Worm (Caenorhabditis elegans) whole organism, L4 larva: Measurements from ENCODE around the gene F43C11.4.

Experiments used
- R02D3.7 ChIP-seq: fragments of 150-350 bp; sonication (generic microtip); optimal IDR thresholded peaks from 3 replicates; lab custom pipeline; 2014; ENCODE audit warnings: missing biosample characterization, missing genetic modification characterization
- T26A8.4 ChIP-seq: fragments of 200-800 bp; sonication (Bioruptor generic); IDR thresholded peaks from 2 replicates; pipeline ENCODE4 v1.3.6; 2022; ENCODE audit warnings: missing genetic modification characterization, missing compliant biosample characterization
- Y5F2A.4 ChIP-seq: fragments of 200-800 bp; sonication (Bioruptor generic); optimal IDR thresholded peaks from 2 replicates; lab custom pipeline; 2018; ENCODE audit warnings: mild to moderate bottlenecking, missing genetic modification characterization, missing compliant biosample characterization
- ZK546.5 ChIP-seq, 2 experiments: sonication (generic microtip); optimal IDR thresholded peaks; 2 replicates each; lab custom pipeline; 2017; ENCODE audit warnings: missing biosample characterization in 2 of 2, missing genetic modification characterization in 2 of 2
- aha-1 ChIP-seq: fragments of 150-350 bp; peaks from one replicate; lab custom pipeline; 2014; ENCODE audit warnings: missing biosample characterization, missing genetic modification characterization
- ama-1 ChIP-seq: fragments of 150-350 bp; optimal IDR thresholded peaks from 2 replicates; lab custom pipeline; 2014; ENCODE audit warnings: inconsistent platforms, mixed read lengths
- ceh-28 ChIP-seq: fragments of 150-350 bp; optimal IDR thresholded peaks from 2 replicates; lab custom pipeline; 2014; ENCODE audit warnings: missing biosample characterization, missing genetic modification reagents, missing genetic modification characterization
- ceh-82 ChIP-seq: sonication (generic microtip); optimal IDR thresholded peaks from 2 replicates; lab custom pipeline; 2017; ENCODE audit warnings: missing biosample characterization, missing genetic modification characterization
- ces-1 ChIP-seq: fragments of 150-350 bp; sonication (generic microtip); optimal IDR thresholded peaks from 4 replicates; lab custom pipeline; 2014; ENCODE audit warnings: missing biosample characterization, missing genetic modification reagents, missing genetic modification characterization
- ctbp-1 ChIP-seq: fragments of 200-800 bp; sonication (Bioruptor generic); IDR thresholded peaks from 2 replicates; pipeline ENCODE4 v1.3.6; 2022; ENCODE audit warnings: missing genetic modification reagents, missing genetic modification characterization, missing compliant biosample characterization
- daf-12 ChIP-seq: fragments of 150-350 bp; optimal IDR thresholded peaks from 2 replicates; lab custom pipeline; 2014; ENCODE audit warnings: missing biosample characterization, missing genetic modification reagents, missing genetic modification characterization
- daf-16 ChIP-seq, 3 experiments: sonication (generic microtip); optimal IDR thresholded peaks; 2 replicates each; lab custom pipeline; 2016 to 2017; ENCODE audit warnings: missing genetic modification characterization in 3 of 3, missing genetic modification reagents in 3 of 3, mild to moderate bottlenecking in 2 of 3, missing compliant biosample characterization in 2 of 3, missing biosample characterization in 1 of 3, moderate library complexity in 1 of 3
- daf-19 ChIP-seq: fragments of 200-800 bp; sonication (Bioruptor generic); conservative IDR thresholded peaks from 2 replicates; pipeline ENCODE4 v1.3.6; 2022; ENCODE audit warnings: missing genetic modification characterization, missing compliant biosample characterization
- dmd-9 ChIP-seq: fragments of 200-800 bp; sonication (Bioruptor generic); IDR thresholded peaks from 2 replicates; pipeline ENCODE4 v1.3.6; 2022; ENCODE audit warnings: missing genetic modification reagents, missing genetic modification characterization, missing compliant biosample characterization
- dpl-1 ChIP-seq: fragments of 150-350 bp; optimal IDR thresholded peaks from 2 replicates; lab custom pipeline; 2014; ENCODE audit warnings: missing biosample characterization, missing genetic modification reagents, missing genetic modification characterization
- hlh-11 ChIP-seq: fragments of 200-800 bp; sonication (Bioruptor generic); optimal IDR thresholded peaks from 2 replicates; lab custom pipeline; 2018; ENCODE audit warnings: mild to moderate bottlenecking, missing genetic modification characterization, missing compliant biosample characterization
- lim-7 ChIP-seq: fragments of 200-800 bp; sonication (Bioruptor generic); IDR thresholded peaks from 2 replicates; pipeline ENCODE4 v1.3.6; 2022; ENCODE audit warnings: missing genetic modification characterization, missing compliant biosample characterization
- lin-1 ChIP-seq: fragments of 200-800 bp; sonication (Bioruptor generic); IDR thresholded peaks from 2 replicates; pipeline ENCODE4 v1.3.6; 2022; ENCODE audit warnings: missing genetic modification reagents, missing genetic modification characterization, missing compliant biosample characterization
- lir-3 ChIP-seq: sonication (generic microtip); optimal IDR thresholded peaks from 2 replicates; lab custom pipeline; 2016; ENCODE audit warnings: mild to moderate bottlenecking, missing genetic modification characterization, missing compliant biosample characterization
- madf-5 ChIP-seq, 2 experiments: fragments of 200-800 bp; sonication (Bioruptor generic); IDR thresholded peaks; 2 replicates each; pipeline ENCODE4 v1.3.6; 2022; ENCODE audit warnings: missing compliant biosample characterization in 2 of 2, missing genetic modification characterization in 2 of 2
- mdl-1 ChIP-seq, 2 experiments: fragments of 150-350 bp in 1 of 2; sonication (generic microtip) in 1 of 2; optimal IDR thresholded peaks; 2 replicates each; lab custom pipeline; 2014 to 2017; ENCODE audit warnings: missing biosample characterization in 2 of 2, missing genetic modification characterization in 2 of 2
- mdt-29 ChIP-seq: fragments of 200-800 bp; sonication (Bioruptor generic); IDR thresholded peaks from 2 replicates; pipeline ENCODE4 v1.3.6; 2022; ENCODE audit warnings: missing genetic modification reagents, missing genetic modification characterization, missing compliant biosample characterization
- nhr-111 ChIP-seq: fragments of 200-800 bp; sonication (Bioruptor generic); optimal IDR thresholded peaks from 2 replicates; lab custom pipeline; 2018; ENCODE audit warnings: mild to moderate bottlenecking, missing genetic modification characterization, missing compliant biosample characterization
- nhr-28 ChIP-seq: fragments of 150-350 bp; optimal IDR thresholded peaks from 2 replicates; lab custom pipeline; 2014; ENCODE audit warnings: missing biosample characterization, missing genetic modification characterization
- nhr-76 ChIP-seq: fragments of 150-350 bp; optimal IDR thresholded peaks from 2 replicates; lab custom pipeline; 2014; ENCODE audit warnings: missing biosample characterization, missing genetic modification characterization
- php-3 ChIP-seq: fragments of 200-800 bp; sonication (Bioruptor generic); IDR thresholded peaks from 2 replicates; pipeline ENCODE4 v1.3.6; 2022; ENCODE audit warnings: missing genetic modification reagents, missing genetic modification characterization, missing compliant biosample characterization
- pqm-1 ChIP-seq: sonication (generic microtip); optimal IDR thresholded peaks from 2 replicates; lab custom pipeline; 2017; ENCODE audit warnings: missing biosample characterization, missing genetic modification characterization
- rbr-2 ChIP-seq: sonication (generic microtip); optimal IDR thresholded peaks from 2 replicates; lab custom pipeline; 2016; ENCODE audit warnings: missing genotype, missing genetic modification characterization, missing compliant biosample characterization
- saeg-2 ChIP-seq: fragments of 200-800 bp; sonication (Bioruptor generic); IDR thresholded peaks from 2 replicates; pipeline ENCODE4 v1.3.6; 2022; ENCODE audit warnings: missing genetic modification reagents, missing genetic modification characterization, missing compliant biosample characterization
- sdz-12 ChIP-seq: fragments of 200-800 bp; sonication (Bioruptor generic); optimal IDR thresholded peaks from 2 replicates; lab custom pipeline; 2018; ENCODE audit warnings: mild to moderate bottlenecking, missing genetic modification characterization, missing compliant biosample characterization
- skn-1 ChIP-seq: fragments of 150-350 bp; optimal IDR thresholded peaks from 2 replicates; lab custom pipeline; 2014; ENCODE audit warnings: missing biosample characterization, missing genetic modification characterization
- snpc-1.2 ChIP-seq: fragments of 200-800 bp; sonication (Bioruptor generic); IDR thresholded peaks from 2 replicates; pipeline ENCODE4 v1.3.6; 2022; ENCODE audit warnings: missing genetic modification reagents, missing genetic modification characterization, missing compliant biosample characterization
- spr-1 ChIP-seq: sonication (generic microtip); optimal IDR thresholded peaks from 2 replicates; lab custom pipeline; 2016; ENCODE audit warnings: mild to moderate bottlenecking, missing genetic modification characterization, missing compliant biosample characterization
- spr-3 ChIP-seq: fragments of 200-800 bp; sonication (Bioruptor generic); optimal IDR thresholded peaks from 2 replicates; lab custom pipeline; 2018; ENCODE audit warnings: mild to moderate bottlenecking, missing genetic modification characterization, missing compliant biosample characterization
- tag-97 ChIP-seq: fragments of 200-800 bp; sonication (Bioruptor generic); IDR thresholded peaks from 2 replicates; pipeline ENCODE4 v1.3.6; 2022; ENCODE audit warnings: missing genetic modification characterization, missing compliant biosample characterization
- zag-1 ChIP-seq: fragments of 150-350 bp; optimal IDR thresholded peaks from 2 replicates; lab custom pipeline; 2014; ENCODE audit warnings: missing biosample characterization, missing genetic modification characterization
- zfp-2 ChIP-seq: sonication (generic microtip); optimal IDR thresholded peaks from 2 replicates; lab custom pipeline; 2016; ENCODE audit warnings: mild to moderate bottlenecking, missing genetic modification characterization, missing compliant biosample characterization
- zfp-3 ChIP-seq: fragments of 200-800 bp; sonication (Bioruptor generic); conservative IDR thresholded peaks from 2 replicates; pipeline ENCODE4 v1.3.6; 2022; ENCODE audit warnings: missing genetic modification reagents, missing genetic modification characterization, missing compliant biosample characterization
- zip-11 ChIP-seq: fragments of 200-800 bp; sonication (Bioruptor generic); IDR thresholded peaks from 2 replicates; pipeline ENCODE4 v1.3.6; 2022; ENCODE audit warnings: missing genetic modification characterization, missing compliant biosample characterization
- zip-2 ChIP-seq: fragments of 150-350 bp; optimal IDR thresholded peaks from 2 replicates; lab custom pipeline; 2014; ENCODE audit warnings: missing biosample characterization, missing genetic modification characterization
- ztf-11 ChIP-seq: fragments of 150-350 bp; optimal IDR thresholded peaks from 2 replicates; lab custom pipeline; 2014; ENCODE audit warnings: missing biosample characterization, missing genetic modification characterization

The F43C11.4 gene

ce11 chrII:2352546-2352945 lies 5.8 kb downstream of the F43C11.4 start, which contains the start of gene F43C11.10:
Gene F43C11.10 (minus strand): TSS chrII:2352646.
- TF ChIP-seq lin-1 (GFP tag; lab: Robert Waterston, UW) (no peak), mdt-29 (no peak), php-3 (GFP tag; lab: Robert Waterston, UW) (no peak), ceh-82 (tag; lab: Kevin White, UChicago) (no peak), lir-3 (tag; lab: Kevin White, UChicago) (no peak), zfp-3 (GFP tag; lab: Robert Waterston, UW) (no peak), ZK546.5 (tag; optimal IDR thresholded peaks at IDR 0.05; lab: Kevin White, UChicago) (no peak), daf-19 (GFP tag; lab: Robert Waterston, UW) (no peak), R02D3.7 (tag; lab: Kevin White, UChicago) (no peak)

ce11 chrII:2353012-2353411 lies 6.2 kb downstream of the F43C11.4 start, which contains the start of gene F43C11.3:
Gene F43C11.3 (plus strand): TSS chrII:2353312.
- no peak for TF ChIP-seq dpl-1 (GFP tag; lab: Kevin White, UChicago)
- TF ChIP-seq nhr-28: peak; percentile 43

- no peak for TF ChIP-seq ama-1 (lab: Kevin White, UChicago)
- no peak for TF ChIP-seq zag-1 (tag; lab: Kevin White, UChicago)
- no peak for TF ChIP-seq pqm-1 (tag; lab: Kevin White, UChicago)
- TF ChIP-seq nhr-111 (GFP tag; lab: Kevin White, UChicago): no peak
- TF ChIP-seq spr-1 (tag; lab: Kevin White, UChicago): no peak
- no peak for TF ChIP-seq madf-5 (GFP tag; IDR thresholded peaks at IDR 0.05; lab: Robert Waterston, UW)
Measured at ce11 chrII:2354476-2354875, 7.7 kb downstream of the F43C11.4 start, which contains the start of gene F43C11.2. Gene F43C11.2 (plus strand): TSS chrII:2354776.

- TF ChIP-seq rbr-2 (tag; lab: Kevin White, UChicago) (no peak), dmd-9 (GFP tag; lab: Robert Waterston, UW) (no peak), tag-97 (GFP tag; lab: Robert Waterston, UW) (no peak), hlh-11 (tag; lab: Kevin White, UChicago) (no peak), sdz-12 (no peak), daf-12 (tag; lab: Kevin White, UChicago) (no peak)
Measured at ce11 chrII:2356795-2357194, 10.0 kb downstream of the F43C11.4 start, which contains the start of gene F43C11.1. Gene F43C11.1 (plus strand): TSS chrII:2357095.

ce11 chrII:2359965-2360364 lies 13.2 kb downstream of the F43C11.4 start, which contains the start of gene F43C11.16:
Gene F43C11.16 (minus strand): TSS chrII:2360065.
- no peak for TF ChIP-seq skn-1
- no peak for TF ChIP-seq zip-2
- TF ChIP-seq nhr-76: no peak
- TF ChIP-seq snpc-1.2 (GFP tag; lab: Robert Waterston, UW): no peak
- no peak for TF ChIP-seq madf-5 (GFP tag; IDR thresholded peaks at IDR 0.05; lab: Robert Waterston, UW)
- no peak for TF ChIP-seq dpl-1 (GFP tag; lab: Kevin White, UChicago)
- TF ChIP-seq lim-7: no peak

ce11 chrII:2363673-2364072 lies 16.9 kb downstream of the F43C11.4 start, which contains the start of gene F43C11.11:
Gene F43C11.11 (minus strand): TSS chrII:2363773.
- TF ChIP-seq ZK546.5 (tag; optimal IDR thresholded peaks at IDR 0.05; lab: Kevin White, UChicago): no peak
- TF ChIP-seq zag-1 (tag; lab: Kevin White, UChicago): no peak
- no peak for TF ChIP-seq zip-11
- TF ChIP-seq ztf-11: no peak
- TF ChIP-seq ceh-28 (tag; lab: Kevin White, UChicago): no peak
- no peak for TF ChIP-seq T26A8.4 (GFP tag; lab: Robert Waterston, UW)
- TF ChIP-seq saeg-2 (GFP tag; lab: Robert Waterston, UW): no peak
- no peak for TF ChIP-seq zfp-3 (GFP tag; lab: Robert Waterston, UW)
- TF ChIP-seq aha-1 (tag; lab: Kevin White, UChicago): no peak
- no peak for TF ChIP-seq zfp-2 (tag; lab: Kevin White, UChicago)
- TF ChIP-seq daf-16 (GFP tag; optimal IDR thresholded peaks at IDR 0.05; lab: Kevin White, UChicago): no peak
- TF ChIP-seq daf-16 (tag; optimal IDR thresholded peaks at IDR 0.05; lab: Kevin White, UChicago): no peak
- TF ChIP-seq nhr-76: no peak
- TF ChIP-seq mdl-1 (tag; optimal IDR thresholded peaks at IDR 0.05; lab: Kevin White, UChicago): no peak
- no peak for TF ChIP-seq spr-3
- TF ChIP-seq nhr-111 (GFP tag; lab: Kevin White, UChicago): no peak
- TF ChIP-seq ces-1 (GFP tag; lab: Kevin White, UChicago): no peak
- no peak for TF ChIP-seq Y5F2A.4 (GFP tag; lab: Kevin White, UChicago)
- TF ChIP-seq ctbp-1 (GFP tag; lab: Robert Waterston, UW): no peak
- no peak for TF ChIP-seq lim-7
- no peak for TF ChIP-seq dmd-9 (GFP tag; lab: Robert Waterston, UW)
